Worm (Caenorhabditis elegans) whole organism, young adult: ENCODE results near the gene pals-22.

Source experiments
- B0019.2 ChIP-seq: fragments of 200-800 bp; sonication (Bioruptor generic); conservative IDR thresholded peaks from 2 replicates; pipeline ENCODE4 v1.3.6; 2022; ENCODE audit warnings: missing genetic modification reagents, missing genetic modification characterization, missing compliant biosample characterization
- B0035.1 ChIP-seq: sonication (generic microtip); optimal IDR thresholded peaks from 2 replicates; lab custom pipeline; 2016; ENCODE audit warnings: missing genetic modification characterization, mild to moderate bottlenecking, missing compliant biosample characterization, missing genotype, missing genetic modification reagents
- C06A6.2 ChIP-seq: fragments of 200-800 bp; sonication (Bioruptor generic); conservative IDR thresholded peaks from 2 replicates; pipeline ENCODE4 v1.3.6; 2022; ENCODE audit warnings: missing genetic modification characterization, missing compliant biosample characterization
- F22D6.2 ChIP-seq: sonication (generic microtip); optimal IDR thresholded peaks from 2 replicates; lab custom pipeline; 2016; ENCODE audit warnings: mild to moderate bottlenecking, missing genetic modification characterization, missing compliant biosample characterization
- F23B12.7 ChIP-seq: sonication (generic microtip); optimal IDR thresholded peaks from 2 replicates; lab custom pipeline; 2017; ENCODE audit warnings: missing genetic modification characterization, mild to moderate bottlenecking, missing compliant biosample characterization, antibody characterized with exemption, moderate library complexity; ENCODE audit not compliant: insufficient read depth
- F52B5.7 ChIP-seq: sonication (generic microtip); optimal IDR thresholded peaks from 2 replicates; lab custom pipeline; 2016; ENCODE audit warnings: mild to moderate bottlenecking, missing genetic modification characterization, missing compliant biosample characterization
- F57A8.1 ChIP-seq: fragments of 200-800 bp; sonication (Bioruptor generic); optimal IDR thresholded peaks from 2 replicates; lab custom pipeline; 2018; ENCODE audit warnings: mild to moderate bottlenecking, missing genetic modification characterization, moderate library complexity, missing compliant biosample characterization
- K12H6.12 ChIP-seq: fragments of 200-800 bp; sonication (Bioruptor generic); optimal IDR thresholded peaks from 2 replicates; lab custom pipeline; 2018; ENCODE audit warnings: mild to moderate bottlenecking, missing genetic modification characterization, missing compliant biosample characterization
- Y53F4B.3 ChIP-seq: fragments of 200-800 bp; sonication (Bioruptor generic); IDR thresholded peaks from 2 replicates; pipeline ENCODE4 v1.3.6; 2022; ENCODE audit warnings: missing genetic modification reagents, missing genetic modification characterization, missing compliant biosample characterization
- Y56A3A.18 ChIP-seq: fragments of 200-800 bp; sonication (Bioruptor generic); IDR thresholded peaks from 2 replicates; pipeline ENCODE4 v1.3.6; 2022; ENCODE audit warnings: missing genetic modification reagents, missing genetic modification characterization, missing compliant biosample characterization
- aptf-2 ChIP-seq: fragments of 200-800 bp; sonication (Bioruptor generic); conservative IDR thresholded peaks from 2 replicates; pipeline ENCODE4 v1.3.6; 2022; ENCODE audit warnings: missing genetic modification reagents, missing genetic modification characterization, missing compliant biosample characterization
- atf-7 ChIP-seq: sonication (generic microtip); optimal IDR thresholded peaks from 2 replicates; lab custom pipeline; 2017; ENCODE audit warnings: mild to moderate bottlenecking, missing genetic modification characterization, missing compliant biosample characterization
- athp-1 ChIP-seq: sonication (generic microtip); optimal IDR thresholded peaks from 2 replicates; lab custom pipeline; 2017; ENCODE audit warnings: mild to moderate bottlenecking, missing genetic modification characterization, missing compliant biosample characterization
- attf-6 ChIP-seq: fragments of 200-800 bp; sonication (Bioruptor generic); IDR thresholded peaks from 2 replicates; pipeline ENCODE4 v1.3.6; 2022; ENCODE audit warnings: missing genetic modification reagents, missing genetic modification characterization, missing compliant biosample characterization
- bed-1 ChIP-seq: fragments of 200-800 bp; sonication (Bioruptor generic); IDR thresholded peaks from 2 replicates; pipeline ENCODE4 v1.3.6; 2022; ENCODE audit warnings: missing genetic modification reagents, missing genetic modification characterization, missing compliant biosample characterization
- bed-2 ChIP-seq: fragments of 200-800 bp; sonication (Bioruptor generic); IDR thresholded peaks from 2 replicates; pipeline ENCODE4 v1.3.6; 2022; ENCODE audit warnings: missing genetic modification reagents, missing genetic modification characterization, missing compliant biosample characterization
- ccch-3 ChIP-seq: fragments of 200-800 bp; sonication (Bioruptor generic); optimal IDR thresholded peaks from 2 replicates; lab custom pipeline; 2018; ENCODE audit warnings: mild to moderate bottlenecking, missing genetic modification characterization, missing compliant biosample characterization
- cebp-2 ChIP-seq: fragments of 200-800 bp; sonication (Bioruptor generic); IDR thresholded peaks from 2 replicates; pipeline ENCODE4 v1.3.6; 2022; ENCODE audit warnings: missing genetic modification characterization, missing compliant biosample characterization
- ceh-58 ChIP-seq: fragments of 200-800 bp; sonication (Bioruptor generic); IDR thresholded peaks from 2 replicates; pipeline ENCODE4 v1.3.6; 2022; ENCODE audit warnings: missing genetic modification characterization, missing compliant biosample characterization
- die-1 ChIP-seq: sonication (generic microtip); optimal IDR thresholded peaks from 2 replicates; lab custom pipeline; 2016; ENCODE audit warnings: missing genotype, mild to moderate bottlenecking, missing genetic modification characterization, missing compliant biosample characterization
- dox-1 ChIP-seq: fragments of 200-800 bp; sonication (Bioruptor generic); IDR thresholded peaks from 2 replicates; pipeline ENCODE4 v1.3.6; 2022; ENCODE audit warnings: missing genetic modification reagents, missing genetic modification characterization, missing compliant biosample characterization
- efl-1 ChIP-seq: fragments of 150-350 bp; optimal IDR thresholded peaks from 2 replicates; lab custom pipeline; 2014; ENCODE audit warnings: missing biosample characterization, missing genetic modification reagents, missing genetic modification characterization
- egl-44 ChIP-seq: fragments of 200-800 bp; sonication (Bioruptor generic); IDR thresholded peaks from 2 replicates; pipeline ENCODE4 v1.3.6; 2022; ENCODE audit warnings: missing genetic modification reagents, missing genetic modification characterization, missing compliant biosample characterization
- ekl-4 ChIP-seq: fragments of 200-800 bp; sonication (Bioruptor generic); IDR thresholded peaks from 2 replicates; pipeline ENCODE4 v1.3.6; 2022; ENCODE audit warnings: missing genetic modification reagents, missing genetic modification characterization, missing compliant biosample characterization
- hmg-1.2 ChIP-seq: fragments of 200-800 bp; sonication (Bioruptor generic); IDR thresholded peaks from 2 replicates; pipeline ENCODE4 v1.3.6; 2022; ENCODE audit warnings: missing genetic modification reagents, missing genetic modification characterization, missing compliant biosample characterization
- hmg-20 ChIP-seq: fragments of 200-800 bp; sonication (Bioruptor generic); IDR thresholded peaks from 2 replicates; pipeline ENCODE4 v1.3.6; 2022; ENCODE audit warnings: missing genetic modification reagents, missing genetic modification characterization, missing compliant biosample characterization
- hrde-1 ChIP-seq: sonication (generic microtip); optimal IDR thresholded peaks from 2 replicates; lab custom pipeline; 2016; ENCODE audit warnings: missing genetic modification characterization, mild to moderate bottlenecking, missing compliant biosample characterization, moderate library complexity, missing genotype, missing genetic modification reagents, borderline replicate concordance
- let-526 ChIP-seq: fragments of 200-800 bp; sonication (Bioruptor generic); IDR thresholded peaks from 2 replicates; pipeline ENCODE4 v1.3.6; 2022; ENCODE audit warnings: missing genetic modification reagents, missing genetic modification characterization, missing compliant biosample characterization
- let-607 ChIP-seq, 2 experiments: fragments of 200-800 bp in 1 of 2; sonication (Bioruptor generic) in 1 of 2; sonication (generic microtip) in 1 of 2; optimal IDR thresholded peaks; 2 replicates each; lab custom pipeline; 2016 to 2018; ENCODE audit warnings: mild to moderate bottlenecking in 2 of 2, missing compliant biosample characterization in 2 of 2, missing genetic modification characterization in 2 of 2, moderate library complexity in 2 of 2, missing genotype in 1 of 2
- lin-35 ChIP-seq, 3 experiments: fragments of 150-350 bp in 2 of 3; sonication (generic microtip) in 1 of 3; optimal IDR thresholded peaks; 2 replicates each; lab custom pipeline; 2014 to 2018; ENCODE audit warnings: missing biosample characterization in 3 of 3, missing genetic modification characterization in 3 of 3, missing genetic modification reagents in 3 of 3
- lin-40 ChIP-seq: sonication (generic microtip); optimal IDR thresholded peaks from 2 replicates; lab custom pipeline; 2016; ENCODE audit warnings: missing genetic modification characterization, mild to moderate bottlenecking, missing compliant biosample characterization, missing genotype, missing genetic modification reagents
- lin-54 ChIP-seq: fragments of 200-800 bp; sonication (Bioruptor generic); optimal IDR thresholded peaks from 2 replicates; lab custom pipeline; 2018; ENCODE audit warnings: mild to moderate bottlenecking, missing genetic modification characterization, missing compliant biosample characterization
- lsl-1 ChIP-seq: fragments of 200-800 bp; sonication (Bioruptor generic); optimal IDR thresholded peaks from 2 replicates; lab custom pipeline; 2018; ENCODE audit warnings: mild to moderate bottlenecking, missing genetic modification characterization, moderate library complexity, missing compliant biosample characterization
- nfya-1 ChIP-seq: sonication (generic microtip); optimal IDR thresholded peaks from 2 replicates; lab custom pipeline; 2017; ENCODE audit warnings: antibody characterized with exemption, missing compliant biosample characterization, missing genetic modification characterization, borderline replicate concordance; ENCODE audit not compliant: insufficient read depth
- nfya-2 ChIP-seq: fragments of 200-800 bp; sonication (Bioruptor generic); IDR thresholded peaks from 2 replicates; pipeline ENCODE4 v1.3.6; 2022; ENCODE audit warnings: missing genetic modification reagents, missing genetic modification characterization, missing compliant biosample characterization
- nfyb-1 ChIP-seq: fragments of 200-800 bp; sonication (Bioruptor generic); IDR thresholded peaks from 2 replicates; pipeline ENCODE4 v1.3.6; 2022; ENCODE audit warnings: missing genetic modification reagents, missing genetic modification characterization, missing compliant biosample characterization
- nhr-120 ChIP-seq: fragments of 200-800 bp; sonication (Bioruptor generic); IDR thresholded peaks from 2 replicates; pipeline ENCODE4 v1.3.6; 2022; ENCODE audit warnings: missing genetic modification characterization, missing compliant biosample characterization
- nhr-80 ChIP-seq: sonication (generic microtip); optimal IDR thresholded peaks from 2 replicates; lab custom pipeline; 2016; ENCODE audit warnings: missing genetic modification characterization, missing compliant biosample characterization
- pbrm-1 ChIP-seq: fragments of 200-800 bp; sonication (Bioruptor generic); IDR thresholded peaks from 2 replicates; pipeline ENCODE4 v1.3.6; 2022; ENCODE audit warnings: missing genetic modification reagents, missing genetic modification characterization, missing compliant biosample characterization
- repo-1 ChIP-seq: sonication (generic microtip); optimal IDR thresholded peaks from 2 replicates; lab custom pipeline; 2017; ENCODE audit warnings: mild to moderate bottlenecking, missing genetic modification characterization, missing compliant biosample characterization
- rpc-1 ChIP-seq, 2 experiments: fragments of 150-350 bp in 1 of 2; sonication (generic microtip) in 1 of 2; optimal IDR thresholded peaks; 2 replicates each; lab custom pipeline; 2014 to 2018; ENCODE audit warnings: missing biosample characterization in 1 of 2, missing genetic modification characterization in 1 of 2, missing genetic modification reagents in 1 of 2, missing genotype in 1 of 2
- sdz-38 ChIP-seq: sonication (generic microtip); optimal IDR thresholded peaks from 2 replicates; lab custom pipeline; 2016; ENCODE audit warnings: missing genotype, missing genetic modification characterization, missing compliant biosample characterization
- snpc-1.1 ChIP-seq: sonication (generic microtip); optimal IDR thresholded peaks from 2 replicates; lab custom pipeline; 2017; ENCODE audit warnings: missing genetic modification characterization, mild to moderate bottlenecking, missing compliant biosample characterization, antibody characterized with exemption, moderate library complexity, missing genotype, missing genetic modification reagents; ENCODE audit not compliant: insufficient read depth
- snpc-1.3 ChIP-seq: sonication (generic microtip); optimal IDR thresholded peaks from 2 replicates; lab custom pipeline; 2017; ENCODE audit warnings: missing genetic modification characterization, mild to moderate bottlenecking, missing compliant biosample characterization, antibody characterized with exemption, moderate library complexity, missing genotype, missing genetic modification reagents; ENCODE audit not compliant: insufficient read depth
- tlf-1 ChIP-seq: fragments of 200-800 bp; sonication (Bioruptor generic); optimal IDR thresholded peaks from 2 replicates; lab custom pipeline; 2018; ENCODE audit warnings: mild to moderate bottlenecking, missing genetic modification characterization, missing compliant biosample characterization
- zim-3 ChIP-seq: sonication (generic microtip); optimal IDR thresholded peaks from 2 replicates; lab custom pipeline; 2017; ENCODE audit warnings: mild to moderate bottlenecking, missing genetic modification characterization, moderate library complexity, missing compliant biosample characterization
- ztf-18 ChIP-seq: sonication (generic microtip); optimal IDR thresholded peaks from 2 replicates; lab custom pipeline; 2016; ENCODE audit warnings: missing genotype, mild to moderate bottlenecking, missing genetic modification characterization, missing compliant biosample characterization

Gene pals-22

DNA sequence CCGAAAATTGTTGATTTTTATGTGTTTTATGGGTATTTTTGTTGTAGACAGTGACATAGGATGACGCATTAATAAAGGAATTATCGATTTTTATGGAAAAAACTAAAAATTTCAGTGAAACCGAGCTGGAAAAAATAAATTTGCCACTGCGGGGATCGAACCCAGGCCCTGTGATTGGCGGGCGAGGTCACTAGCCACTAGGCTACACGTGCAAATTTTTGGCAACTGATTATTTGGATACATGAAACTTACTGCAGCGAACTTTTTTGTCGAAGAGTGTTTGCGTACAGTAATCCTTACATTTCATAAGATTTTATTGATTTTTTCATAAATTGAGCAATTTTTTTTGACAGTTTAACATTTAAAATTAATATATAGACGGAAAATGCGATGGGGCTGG lies 43.1 kb upstream of the pals-22 start (continued):
- TF ChIP-seq lin-35 (GFP tag; optimal IDR thresholded peaks at IDR 0.05; lab: Kevin White, UChicago) = peak in 1 of 3 experiments; percentile 56
- peak; percentile 83 for TF ChIP-seq repo-1 (tag; lab: Kevin White, UChicago)
- peak; percentile 5 for TF ChIP-seq F22D6.2
- peak; percentile 32 for TF ChIP-seq ztf-18 (tag; lab: Kevin White, UChicago)
- peak; percentile 75 for TF ChIP-seq ekl-4 (GFP tag; lab: Robert Waterston, UW)
- TF ChIP-seq sdz-38 (tag; lab: Kevin White, UChicago) = no peak
- TF ChIP-seq B0035.1 (tag; lab: Kevin White, UChicago) = peak; percentile 73
- TF ChIP-seq C06A6.2 = no peak
- peak; percentile 64; the same call in 1 of the 2 replicates for TF ChIP-seq B0019.2 (GFP tag; lab: Robert Waterston, UW)
- TF ChIP-seq athp-1 = peak; percentile 73
- TF ChIP-seq zim-3 (tag; lab: Kevin White, UChicago) = peak; percentile 92
- TF ChIP-seq nfya-2 (GFP tag; lab: Robert Waterston, UW) = peak; percentile 71; the same call in 1 of the 2 replicates
- peak; percentile 78 for TF ChIP-seq dox-1 (GFP tag; lab: Robert Waterston, UW)
- TF ChIP-seq ccch-3 (GFP tag; lab: Kevin White, UChicago) = no peak
- peak; percentile 35; the same call in 1 of the 2 replicates for TF ChIP-seq nfyb-1
- TF ChIP-seq snpc-1.3 (tag; lab: Kevin White, UChicago) = peak; percentile 85
- TF ChIP-seq F52B5.7 (tag; lab: Kevin White, UChicago) = peak; percentile 70
- peak; percentile 68 for TF ChIP-seq Y53F4B.3 (GFP tag; lab: Robert Waterston, UW)
- TF ChIP-seq Y56A3A.18 = peak; percentile 83; the same call in 1 of the 2 replicates
- TF ChIP-seq pbrm-1 (GFP tag; lab: Robert Waterston, UW) = peak; percentile 79; the same call in 1 of the 2 replicates
- TF ChIP-seq snpc-1.1 (tag; lab: Kevin White, UChicago) = peak; percentile 16
- TF ChIP-seq aptf-2 (GFP tag; lab: Robert Waterston, UW) = no peak
- TF ChIP-seq let-526 (GFP tag; lab: Robert Waterston, UW) = no peak
- no peak for TF ChIP-seq egl-44 (GFP tag; lab: Robert Waterston, UW)
- TF ChIP-seq bed-1 = no peak
- TF ChIP-seq attf-6 (GFP tag; lab: Robert Waterston, UW) = 0 out of 2 replicates have a peak, but pooled peaks have one; percentile 55
- TF ChIP-seq cebp-2 (GFP tag; lab: Robert Waterston, UW) = peak; percentile 73; the same call in 1 of the 2 replicates
- peak; percentile 55 for TF ChIP-seq lin-40 (tag; lab: Kevin White, UChicago)
- TF ChIP-seq tlf-1 (GFP tag; lab: Kevin White, UChicago) = peak; percentile 63
- peak; percentile 9 for TF ChIP-seq efl-1 (GFP tag; lab: Kevin White, UChicago)
- TF ChIP-seq nfya-1 (tag; lab: Kevin White, UChicago) = no peak
- TF ChIP-seq F23B12.7 (tag; lab: Kevin White, UChicago) = peak; percentile 74
- TF ChIP-seq lsl-1 = peak; percentile 51
- no peak for TF ChIP-seq F57A8.1 (GFP tag; lab: Kevin White, UChicago)
- peak; percentile 89 for TF ChIP-seq die-1 (tag; lab: Kevin White, UChicago)
- peak in 1 of 2 experiments; percentile 18 for TF ChIP-seq let-607 (tag; optimal IDR thresholded peaks at IDR 0.05; lab: Kevin White, UChicago)
- TF ChIP-seq hmg-20 (GFP tag; lab: Robert Waterston, UW) = 0 out of 2 replicates have a peak, but pooled peaks have one; percentile 61
- TF ChIP-seq rpc-1 (optimal IDR thresholded peaks at IDR 0.05; lab: Kevin White, UChicago) = peak; percentile 54
- TF ChIP-seq rpc-1 (tag; optimal IDR thresholded peaks at IDR 0.05; lab: Kevin White, UChicago) = peak; percentile 83
- 0 out of 2 replicates have a peak, but pooled peaks have one; percentile 39 for TF ChIP-seq ceh-58 (GFP tag; lab: Robert Waterston, UW)
- TF ChIP-seq atf-7 (tag; lab: Kevin White, UChicago) = peak; percentile 50
- no peak for TF ChIP-seq nhr-80 (tag; lab: Kevin White, UChicago)
- TF ChIP-seq hmg-1.2 (GFP tag; lab: Robert Waterston, UW) = peak; percentile 70
- TF ChIP-seq hrde-1 = peak; percentile 65
- peak; percentile 68 for TF ChIP-seq lin-54 (GFP tag; lab: Kevin White, UChicago)
- TF ChIP-seq bed-2 = no peak
- no peak for TF ChIP-seq K12H6.12 (tag; lab: Kevin White, UChicago)
- TF ChIP-seq nhr-120 (GFP tag; lab: Robert Waterston, UW) = no peak
